Worm (Caenorhabditis elegans): Measurements from ENCODE around the gene cpx-2.

- no peak for TF ChIP-seq skn-1 (tag; optimal IDR thresholded peaks at IDR 0.05)
- TF ChIP-seq unc-39 (tag; optimal IDR thresholded peaks at IDR 0.05) = no peak
- no peak for TF ChIP-seq spr-1 (tag; optimal IDR thresholded peaks at IDR 0.05)
- TF ChIP-seq jun-1 (tag; optimal IDR thresholded peaks at IDR 0.05) = no peak
- TF ChIP-seq ZK546.5 (tag; optimal IDR thresholded peaks at IDR 0.05) = no peak
- no peak for TF ChIP-seq lir-3 (tag; optimal IDR thresholded peaks at IDR 0.05)
- TF ChIP-seq ceh-82 (tag; optimal IDR thresholded peaks at IDR 0.05) = no peak
- TF ChIP-seq nhr-237 (tag; optimal IDR thresholded peaks at IDR 0.05) = no peak
These were observed 13.3 kb upstream of the cpx-2 start, which contains the start of gene R03G8.1 for ce11 chrX:13084273-13084672.

Measured in whole organism, L4 larva.